Fruit fly (Drosophila melanogaster) whole organism, embryonic: ENCODE results near the gene slp1.
A peak's percentile ranks its signal among the peaks of the same experiment; 100 is the strongest.

Source experiments
- CG10431 ChIP-seq: fragments of 200-800 bp; sonication (Bioruptor generic); optimal IDR thresholded peaks from 3 replicates; lab custom pipeline; 2018; ENCODE audit warnings: missing biosample characterization, mild to moderate bottlenecking, missing genetic modification characterization
- CG10654 ChIP-seq: fragments of 200-800 bp; sonication (Bioruptor generic); optimal IDR thresholded peaks from 2 replicates; lab custom pipeline; 2016; ENCODE audit warnings: missing biosample characterization, missing genetic modification characterization
- CG12391 ChIP-seq: fragments of 200-800 bp; sonication (Bioruptor generic); optimal IDR thresholded peaks from 3 replicates; lab custom pipeline; 2018; ENCODE audit warnings: missing biosample characterization, mild to moderate bottlenecking, missing genetic modification characterization, moderate library complexity
- CG14014 ChIP-seq: fragments of 200-800 bp; sonication (Bioruptor generic); IDR thresholded peaks from 2 replicates; pipeline ENCODE4 v1.3.6; 2022; ENCODE audit warnings: missing biosample characterization, missing genetic modification characterization
- CG14667 ChIP-seq: fragments of 200-800 bp; sonication (Bioruptor generic); IDR thresholded peaks from 2 replicates; pipeline ENCODE4 v1.3.6; 2022; ENCODE audit warnings: missing biosample characterization, missing genetic modification characterization
- CG1529 ChIP-seq: fragments of 200-800 bp; sonication (Bioruptor generic); optimal IDR thresholded peaks from 3 replicates; lab custom pipeline; 2018; ENCODE audit warnings: missing biosample characterization, missing genetic modification characterization
- CG15696 ChIP-seq: fragments of 200-800 bp; sonication (Bioruptor generic); optimal IDR thresholded peaks from 2 replicates; lab custom pipeline; 2019; ENCODE audit warnings: missing biosample characterization, mild to moderate bottlenecking, missing genetic modification characterization, moderate library complexity
- CG1602 ChIP-seq: fragments of 200-800 bp; sonication (Bioruptor generic); optimal IDR thresholded peaks from 3 replicates; lab custom pipeline; 2016; ENCODE audit warnings: missing biosample characterization, missing genetic modification characterization
- CG17829 ChIP-seq: fragments of 200-800 bp; optimal IDR thresholded peaks from 2 replicates; lab custom pipeline; 2019; ENCODE audit warnings: missing biosample characterization, mild to moderate bottlenecking, missing genetic modification characterization, moderate library complexity
- CG18764 ChIP-seq: fragments of 200-800 bp; sonication (Bioruptor generic); optimal IDR thresholded peaks from 3 replicates; lab custom pipeline; 2016; ENCODE audit warnings: missing biosample characterization, missing genetic modification characterization
- CG2712 ChIP-seq: fragments of 200-800 bp; optimal IDR thresholded peaks from 3 replicates; lab custom pipeline; 2019; ENCODE audit warnings: missing biosample characterization, mild to moderate bottlenecking, missing genetic modification characterization, moderate library complexity
- CG31224 ChIP-seq: fragments of 200-800 bp; sonication (Bioruptor generic); IDR thresholded peaks from 2 replicates; pipeline ENCODE4 v1.3.6; 2022; ENCODE audit warnings: missing biosample characterization, missing genetic modification characterization
- CG33557 ChIP-seq: fragments of 200-800 bp; sonication (Bioruptor generic); optimal IDR thresholded peaks from 2 replicates; lab custom pipeline; 2019; ENCODE audit warnings: missing biosample characterization, mild to moderate bottlenecking, missing genetic modification characterization, moderate library complexity
- CG4360 ChIP-seq: fragments of 200-800 bp; sonication (Bioruptor generic); IDR thresholded peaks from 2 replicates; pipeline ENCODE4 v1.3.6; 2022; ENCODE audit warnings: missing biosample characterization, missing genetic modification characterization
- CG4707 ChIP-seq: fragments of 200-800 bp; sonication (Bioruptor generic); optimal IDR thresholded peaks from 2 replicates; lab custom pipeline; 2018; ENCODE audit warnings: missing biosample characterization, mild to moderate bottlenecking, missing genetic modification characterization, moderate library complexity
- CG4730 ChIP-seq: fragments of 200-800 bp; sonication (Bioruptor generic); IDR thresholded peaks from 2 replicates; pipeline ENCODE4 v1.3.6; 2022; ENCODE audit warnings: missing biosample characterization, missing genetic modification characterization
- CG7556 ChIP-seq: fragments of 200-800 bp; sonication (Bioruptor generic); optimal IDR thresholded peaks from 2 replicates; lab custom pipeline; 2017; ENCODE audit warnings: missing biosample characterization, mild to moderate bottlenecking, missing genetic modification characterization
- CG8290 ChIP-seq, 3 experiments: fragments of 200-800 bp; sonication (Bioruptor generic); optimal IDR thresholded peaks; 2 replicates each; lab custom pipeline; 2016 to 2019; ENCODE audit warnings: missing biosample characterization in 3 of 3, missing genetic modification characterization in 3 of 3, mild to moderate bottlenecking in 2 of 3, moderate library complexity in 1 of 3
- CG9817 ChIP-seq: fragments of 200-800 bp; sonication (Bioruptor generic); optimal IDR thresholded peaks from 2 replicates; lab custom pipeline; 2018; ENCODE audit warnings: missing biosample characterization, mild to moderate bottlenecking, missing genetic modification characterization, moderate library complexity
- Camta ChIP-seq: fragments of 200-800 bp; sonication (Bioruptor generic); optimal IDR thresholded peaks from 2 replicates; lab custom pipeline; 2016; ENCODE audit warnings: missing biosample characterization, missing genetic modification characterization
- CoRest ChIP-seq: fragments of 200-800 bp; sonication (Bioruptor generic); optimal IDR thresholded peaks from 3 replicates; lab custom pipeline; 2018; ENCODE audit warnings: missing biosample characterization, mild to moderate bottlenecking, missing genetic modification characterization, moderate library complexity
- ERR ChIP-seq: fragments of 200-800 bp; sonication (Bioruptor generic); optimal IDR thresholded peaks from 2 replicates; lab custom pipeline; 2016; ENCODE audit warnings: missing biosample characterization, missing genetic modification characterization
- Ets65A ChIP-seq: fragments of 200-800 bp; sonication (Bioruptor generic); peaks from one replicate; lab custom pipeline; 2016; ENCODE audit warnings: missing biosample characterization, missing genetic modification characterization
- Fer3 ChIP-seq: fragments of 200-800 bp; sonication (Bioruptor generic); optimal IDR thresholded peaks from 2 replicates; lab custom pipeline; 2018; ENCODE audit warnings: missing biosample characterization, mild to moderate bottlenecking, missing genetic modification characterization, moderate library complexity
- Hsf ChIP-seq: fragments of 200-800 bp; sonication (Bioruptor generic); optimal IDR thresholded peaks from 3 replicates; lab custom pipeline; 2016; ENCODE audit warnings: missing biosample characterization, missing genetic modification characterization
- Mes4 ChIP-seq: fragments of 200-800 bp; sonication (Bioruptor generic); optimal IDR thresholded peaks from 2 replicates; lab custom pipeline; 2016; ENCODE audit warnings: missing biosample characterization, missing genetic modification characterization
- Opbp ChIP-seq: fragments of 200-800 bp; sonication (Bioruptor generic); IDR thresholded peaks from 3 replicates; pipeline ENCODE4 v1.3.6; 2022; ENCODE audit warnings: missing biosample characterization, missing genetic modification characterization; ENCODE audit not compliant: partially characterized antibody
- Optix ChIP-seq: fragments of 200-800 bp; sonication (Bioruptor generic); IDR thresholded peaks from 3 replicates; pipeline ENCODE4 v1.3.6; 2022; ENCODE audit warnings: missing biosample characterization, missing genetic modification characterization
- PHDP ChIP-seq: fragments of 200-800 bp; sonication (Bioruptor generic); optimal IDR thresholded peaks from 3 replicates; lab custom pipeline; 2018; ENCODE audit warnings: missing biosample characterization, mild to moderate bottlenecking, missing genetic modification characterization, moderate library complexity
- Scr ChIP-seq: fragments of 200-800 bp; sonication (Bioruptor generic); IDR thresholded peaks from 2 replicates; pipeline ENCODE4 v1.3.6; 2022; ENCODE audit warnings: missing biosample characterization, missing genetic modification characterization; ENCODE audit not compliant: partially characterized antibody
- Side ChIP-seq: fragments of 200-800 bp; sonication (Bioruptor generic); optimal IDR thresholded peaks from 2 replicates; lab custom pipeline; 2016; ENCODE audit warnings: missing biosample characterization, missing genetic modification characterization
- Ssrp ChIP-seq: fragments of 200-800 bp; sonication (Bioruptor generic); optimal IDR thresholded peaks from 2 replicates; lab custom pipeline; 2018; ENCODE audit warnings: missing biosample characterization, mild to moderate bottlenecking, missing genetic modification characterization, moderate library complexity
- Xbp1 ChIP-seq: fragments of 200-800 bp; sonication (Bioruptor generic); optimal IDR thresholded peaks from 3 replicates; lab custom pipeline; 2016; ENCODE audit warnings: missing biosample characterization, mild to moderate bottlenecking, missing genetic modification characterization
- bab2 ChIP-seq: fragments of 200-800 bp; sonication (Bioruptor generic); optimal IDR thresholded peaks from 2 replicates; lab custom pipeline; 2016; ENCODE audit warnings: missing biosample characterization, missing genetic modification characterization
- chm ChIP-seq: fragments of 200-800 bp; sonication (Bioruptor generic); IDR thresholded peaks from 2 replicates; pipeline ENCODE4 v1.3.6; 2022; ENCODE audit warnings: missing biosample characterization, missing genetic modification characterization
- dati ChIP-seq: fragments of 200-800 bp; sonication (Bioruptor generic); IDR thresholded peaks from 2 replicates; pipeline ENCODE4 v1.3.6; 2022; ENCODE audit warnings: missing biosample characterization, missing genetic modification characterization
- dmrt11E ChIP-seq: fragments of 200-800 bp; sonication (Bioruptor generic); optimal IDR thresholded peaks from 3 replicates; lab custom pipeline; 2018; ENCODE audit warnings: missing biosample characterization, mild to moderate bottlenecking, missing genetic modification characterization, moderate library complexity
- dpn ChIP-seq, 2 experiments: fragments of 200-800 bp; sonication (Bioruptor generic); optimal IDR thresholded peaks; 3 replicates each; lab custom pipeline; 2016; ENCODE audit warnings: missing biosample characterization in 2 of 2, missing genetic modification characterization in 2 of 2
- ewg ChIP-seq: fragments of 200-800 bp; sonication (Bioruptor generic); optimal IDR thresholded peaks from 3 replicates; lab custom pipeline; 2017; ENCODE audit warnings: mild to moderate bottlenecking, missing biosample characterization, missing genetic modification reagents, missing genetic modification characterization
- grau ChIP-seq: fragments of 200-800 bp; optimal IDR thresholded peaks from 3 replicates; lab custom pipeline; 2019; ENCODE audit warnings: missing biosample characterization, mild to moderate bottlenecking, missing genetic modification characterization, moderate library complexity
- ind ChIP-seq: fragments of 200-800 bp; sonication (Bioruptor generic); optimal IDR thresholded peaks from 3 replicates; lab custom pipeline; 2016; ENCODE audit warnings: missing biosample characterization, missing genetic modification characterization
- lov ChIP-seq, 2 experiments: fragments of 200-800 bp in 1 of 2; fragments of >200 bp in 1 of 2; sonication (Bioruptor generic) in 1 of 2; IDR thresholded peaks in 1 of 2; optimal IDR thresholded peaks in 1 of 2; 2 replicates in 1 of 2; 3 replicates in 1 of 2; pipeline versions ENCODE4 v1.3.6 to Lab custom; 2017 to 2022; ENCODE audit warnings: missing biosample characterization in 1 of 2, missing genetic modification characterization in 1 of 2
- pnt ChIP-seq: fragments of 200-800 bp; sonication (Bioruptor generic); optimal IDR thresholded peaks from 3 replicates; lab custom pipeline; 2016; ENCODE audit warnings: missing biosample characterization, missing genetic modification characterization
- repo ChIP-seq: fragments of 200-800 bp; sonication (Bioruptor generic); optimal IDR thresholded peaks from 2 replicates; lab custom pipeline; 2016; ENCODE audit warnings: missing biosample characterization, missing genetic modification characterization
- salm ChIP-seq: fragments of 200-800 bp; sonication (Bioruptor generic); optimal IDR thresholded peaks from 2 replicates; lab custom pipeline; 2018; ENCODE audit warnings: missing biosample characterization, mild to moderate bottlenecking, missing genetic modification characterization
- sisA ChIP-seq: fragments of 200-800 bp; sonication (Bioruptor generic); IDR thresholded peaks from 2 replicates; pipeline ENCODE4 v1.3.6; 2022; ENCODE audit warnings: missing biosample characterization, missing genetic modification characterization
- slp2 ChIP-seq: fragments of 200-800 bp; sonication (Bioruptor generic); optimal IDR thresholded peaks from 2 replicates; lab custom pipeline; 2016; ENCODE audit warnings: missing biosample characterization, missing genetic modification characterization
- stwl ChIP-seq: fragments of 200-800 bp; sonication (Bioruptor generic); optimal IDR thresholded peaks from 3 replicates; lab custom pipeline; 2018; ENCODE audit warnings: missing biosample characterization, mild to moderate bottlenecking, missing genetic modification characterization, moderate library complexity
- vvl ChIP-seq: fragments of 200-800 bp; sonication (Bioruptor generic); IDR thresholded peaks from 2 replicates; pipeline ENCODE4 v1.3.6; 2022; ENCODE audit warnings: missing biosample characterization, missing genetic modification characterization

Gene slp1

dm6 chr2L:3852120-3852519 is 26.6 kb downstream of the slp1 start (continued):
- TF ChIP-seq Side (GFP tag; lab: Kevin White, UChicago) (peak; percentile 45), bab2 (GFP tag; lab: Kevin White, UChicago) (peak; percentile 9), Optix (GFP tag; lab: Robert Waterston, UW) (peak; percentile 37; the same call in 1 of the 3 replicates), slp2 (GFP tag; lab: Kevin White, UChicago) (peak; percentile 14), CG4730 (GFP tag; lab: Robert Waterston, UW) (0 out of 2 replicates have a peak, but pooled peaks have one; percentile 13), CG4707 (GFP tag; lab: Kevin White, UChicago) (peak; percentile 25), CG14014 (GFP tag; lab: Robert Waterston, UW) (no peak), stwl (tag; lab: Kevin White, UChicago) (peak; percentile 2), CG10431 (GFP tag; lab: Kevin White, UChicago) (peak; percentile 16), ind (GFP tag; lab: Kevin White, UChicago) (peak; percentile 2), Ets65A (peak; percentile 22), dpn (GFP tag; optimal IDR thresholded peaks at IDR 0.05; lab: Kevin White, UChicago) (peak; percentile 7 to 19), Hsf (GFP tag; lab: Kevin White, UChicago) (peak; percentile 34), Fer3 (no peak), CG14667 (GFP tag; lab: Robert Waterston, UW) (0 out of 2 replicates have a peak, but pooled peaks have one; percentile 38), CG17829 (peak; percentile 68), grau (peak; percentile 44), CG2712 (tag; lab: Kevin White, UChicago) (peak; percentile 76), CG9817 (peak; percentile 0), dati (no peak), ERR (no peak), CoRest (tag; lab: Kevin White, UChicago) (peak; percentile 40), vvl (GFP tag; lab: Robert Waterston, UW) (peak; percentile 64), CG15696 (tag; lab: Kevin White, UChicago) (peak; percentile 52), CG10654 (GFP tag; lab: Kevin White, UChicago) (peak; percentile 1), CG4360 (GFP tag; lab: Robert Waterston, UW) (peak; percentile 37; the same call in 1 of the 2 replicates), ewg (GFP tag; lab: Kevin White, UChicago) (peak; percentile 14), salm (tag; lab: Kevin White, UChicago) (peak; percentile 7), Xbp1 (GFP tag; lab: Kevin White, UChicago) (peak; percentile 35), CG1529 (GFP tag; lab: Kevin White, UChicago) (peak; percentile 20), CG12391 (tag; lab: Kevin White, UChicago) (peak; percentile 58), pnt (GFP tag; lab: Kevin White, UChicago) (peak; percentile 56), CG31224 (no peak), Mes4 (GFP tag; lab: Kevin White, UChicago) (peak; percentile 23), PHDP (tag; lab: Kevin White, UChicago) (peak; percentile 9), CG8290 (GFP tag; optimal IDR thresholded peaks at IDR 0.05; lab: Kevin White, UChicago) (no peak), CG8290 (tag; optimal IDR thresholded peaks at IDR 0.05; lab: Kevin White, UChicago) (peak in 1 of 2 experiments; percentile 28), lov (optimal IDR thresholded peaks at IDR 0.05; lab: Kevin White, UChicago) (no peak), lov (GFP tag; IDR thresholded peaks at IDR 0.05; lab: Robert Waterston, UW) (0 out of 3 replicates have a peak, but pooled peaks have one; percentile 55), sisA (peak; percentile 53), CG7556 (peak; percentile 12), CG33557 (peak; percentile 74), chm (GFP tag; lab: Robert Waterston, UW) (peak; percentile 66; the same call in 1 of the 2 replicates), CG1602 (GFP tag; lab: Kevin White, UChicago) (peak; percentile 30), Opbp (GFP tag; lab: Robert Waterston, UW) (no peak), Ssrp (tag; lab: Kevin White, UChicago) (peak; percentile 47), Scr (GFP tag; lab: Robert Waterston, UW) (no peak), Camta (GFP tag; lab: Kevin White, UChicago) (peak; percentile 43), dmrt11E (tag; lab: Kevin White, UChicago) (peak; percentile 82), repo (GFP tag; lab: Kevin White, UChicago) (no peak), CG18764 (GFP tag; lab: Kevin White, UChicago) (peak; percentile 30)
